Worm (Caenorhabditis elegans): ENCODE measurements around the gene C44B9.3.

DNA sequence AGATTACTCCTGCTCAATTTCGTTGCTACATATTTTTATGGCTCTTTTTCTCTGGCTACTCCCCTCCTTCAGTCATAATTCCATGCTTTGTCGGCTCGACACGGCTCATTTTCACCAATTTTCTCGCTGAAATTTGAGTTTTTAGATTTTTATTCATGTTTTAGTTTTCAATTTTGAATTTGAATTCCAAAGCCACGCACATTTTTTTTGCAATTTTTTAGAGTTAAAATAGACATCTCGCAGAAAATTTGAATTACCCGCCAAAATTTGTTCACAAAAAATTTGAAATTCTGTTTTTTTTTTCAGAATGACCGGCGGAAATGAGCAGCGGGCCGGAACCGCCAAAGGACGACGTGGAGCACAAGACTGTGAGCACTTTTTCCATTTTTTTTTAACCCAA, 22.4 kb upstream of the C44B9.3 start, which contains the start of gene unc-119:
- no peak for TF ChIP-seq lsy-2 (tag; optimal IDR thresholded peaks at IDR 0.05)
- TF ChIP-seq nhr-11 (tag; optimal IDR thresholded peaks at IDR 0.05), result no peak
- TF ChIP-seq unc-62 (GFP tag; optimal IDR thresholded peaks at IDR 0.05), result no peak
- TF ChIP-seq zag-1 (tag; optimal IDR thresholded peaks at IDR 0.05), result no peak
- no peak for TF ChIP-seq alr-1 (tag; optimal IDR thresholded peaks at IDR 0.05)

All from whole organism, L2 larva.